Fruit fly (Drosophila melanogaster): ENCODE measurements around the gene CG32024.

The CG32024 gene

DNA sequence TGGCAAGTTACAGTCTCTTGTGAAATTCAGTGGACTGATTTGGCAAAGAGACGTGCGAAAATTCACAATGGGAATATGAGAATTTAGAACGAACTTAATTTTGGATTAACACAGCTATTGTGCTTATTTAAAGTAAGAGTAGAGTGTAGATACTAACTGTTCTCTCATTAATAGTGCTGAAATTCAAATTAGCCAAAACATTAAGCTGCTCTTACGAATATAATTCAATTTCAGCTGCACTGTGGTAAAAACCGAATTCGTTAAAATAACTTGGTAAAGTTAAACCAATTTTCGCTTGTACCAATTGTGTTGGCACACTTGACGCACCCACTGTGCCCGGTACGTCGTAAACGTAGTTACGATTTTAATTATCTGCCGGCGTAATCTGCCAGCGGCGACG is 39.5 kb upstream of the CG32024 start (continued):
- TF ChIP-seq CG14667 (GFP tag; IDR thresholded peaks at IDR 0.05) (peak; percentile 8; the same call in 1 of the 2 replicates), Sin3A (optimal IDR thresholded peaks at IDR 0.05) (no peak), CG2678 (tag; optimal IDR thresholded peaks at IDR 0.05) (peak; percentile 76), CG30403 (GFP tag; optimal IDR thresholded peaks at IDR 0.05) (peak; percentile 69), Sox100B (GFP tag; optimal IDR thresholded peaks at IDR 0.05) (peak; percentile 14), CG7928 (GFP tag; optimal IDR thresholded peaks at IDR 0.05) (no peak), CG17612 (GFP tag; IDR thresholded peaks at IDR 0.05) (no peak), Hmx (GFP tag; optimal IDR thresholded peaks at IDR 0.05) (no peak), CG1233 (GFP tag; optimal IDR thresholded peaks at IDR 0.05) (peak; percentile 47), nmo (GFP tag; optimal IDR thresholded peaks at IDR 0.05) (peak; percentile 39), ase (GFP tag; IDR thresholded peaks at IDR 0.05) (no peak), kah (GFP tag; optimal IDR thresholded peaks at IDR 0.05) (no peak), HHEX (GFP tag; optimal IDR thresholded peaks at IDR 0.05) (peak; percentile 54), BtbVII (GFP tag; optimal IDR thresholded peaks at IDR 0.05) (peak; percentile 43), salm (tag; optimal IDR thresholded peaks at IDR 0.05) (no peak), inv (GFP tag; IDR thresholded peaks at IDR 0.05; ENCODE audit: partially characterized antibody) (no peak), Hr78 (GFP tag; optimal IDR thresholded peaks at IDR 0.05) (no peak), CG6689 (GFP tag; IDR thresholded peaks at IDR 0.05) (no peak), unpg (GFP tag; optimal IDR thresholded peaks at IDR 0.05) (peak; percentile 28), Lhr (GFP tag; optimal IDR thresholded peaks at IDR 0.05) (no peak), CG2889 (GFP tag; IDR thresholded peaks at IDR 0.05) (peak; percentile 46; the same call in 2 of the 3 replicates), pfk (GFP tag; optimal IDR thresholded peaks at IDR 0.05) (no peak), NfI (GFP tag; optimal IDR thresholded peaks at IDR 0.05) (peak; percentile 38), stwl (tag; optimal IDR thresholded peaks at IDR 0.05) (no peak), CG4707 (GFP tag; optimal IDR thresholded peaks at IDR 0.05) (no peak), dm (GFP tag; optimal IDR thresholded peaks at IDR 0.05) (no peak), BEAF-32 (GFP tag; optimal IDR thresholded peaks at IDR 0.05) (no peak), CG10209 (GFP tag; optimal IDR thresholded peaks at IDR 0.05) (peak; percentile 42), psq (GFP tag; optimal IDR thresholded peaks at IDR 0.05) (no peak), bowl (GFP tag; IDR thresholded peaks at IDR 0.05) (no peak), bbx (GFP tag; IDR thresholded peaks at IDR 0.05; ENCODE audit: partially characterized antibody) (no peak), dan (GFP tag; IDR thresholded peaks at IDR 0.05) (no peak), disco-r (GFP tag; optimal IDR thresholded peaks at IDR 0.05) (no peak), nom (GFP tag; optimal IDR thresholded peaks at IDR 0.05) (peak; percentile 2), lola (GFP tag; optimal IDR thresholded peaks at IDR 0.05) (no peak), row (GFP tag; IDR thresholded peaks at IDR 0.05) (peak; percentile 70), CG7357 (GFP tag; IDR thresholded peaks at IDR 0.05) (0 out of 3 replicates have a peak, but pooled peaks have one; percentile 15), Hmr (GFP tag; optimal IDR thresholded peaks at IDR 0.05) (peak; percentile 70), cg (GFP tag; optimal IDR thresholded peaks at IDR 0.05) (no peak), nerfin-2 (GFP tag; IDR thresholded peaks at IDR 0.05; ENCODE audit: partially characterized antibody) (no peak), zen2 (GFP tag; IDR thresholded peaks at IDR 0.05; ENCODE audit: partially characterized antibody) (no peak), Dad (GFP tag; optimal IDR thresholded peaks at IDR 0.05) (peak; percentile 11), MESR4 (GFP tag; optimal IDR thresholded peaks at IDR 0.05) (no peak), pros (GFP tag; optimal IDR thresholded peaks at IDR 0.05) (no peak), CG14710 (tag; optimal IDR thresholded peaks at IDR 0.05) (no peak), CG17568 (GFP tag; optimal IDR thresholded peaks at IDR 0.05) (no peak), CG13296 (GFP tag; optimal IDR thresholded peaks at IDR 0.05) (peak; percentile 36), gcm2 (GFP tag; optimal IDR thresholded peaks at IDR 0.05) (no peak), CG14441 (GFP tag; IDR thresholded peaks at IDR 0.05) (peak; percentile 38; the same call in 1 of the 2 replicates), emc (GFP tag; optimal IDR thresholded peaks at IDR 0.05) (peak; percentile 31)

Measured in whole organism, embryonic.